Fruit fly (Drosophila melanogaster) whole organism, embryonic: Measurements from ENCODE around the gene Nlg4.

Source experiments
- CG1024 ChIP-seq: fragments of 200-800 bp; sonication (Bioruptor generic); IDR thresholded peaks from 2 replicates; pipeline ENCODE4 v1.3.6; 2022; ENCODE audit warnings: missing biosample characterization, missing genetic modification characterization
- CG10979 ChIP-seq: fragments of 200-800 bp; sonication (Bioruptor generic); optimal IDR thresholded peaks from 2 replicates; lab custom pipeline; 2018; ENCODE audit warnings: missing biosample characterization, mild to moderate bottlenecking, missing genetic modification characterization, moderate library complexity
- CG11456 ChIP-seq: fragments of 200-800 bp; sonication (Bioruptor generic); IDR thresholded peaks from 3 replicates; pipeline ENCODE4 v1.3.6; 2022; ENCODE audit warnings: missing biosample characterization, missing genetic modification characterization
- CG11723 ChIP-seq: fragments of 200-800 bp; sonication (Bioruptor generic); optimal IDR thresholded peaks from 2 replicates; lab custom pipeline; 2017; ENCODE audit warnings: missing biosample characterization, mild to moderate bottlenecking, missing genetic modification characterization
- CG13624 ChIP-seq: fragments of 200-800 bp; sonication (Bioruptor generic); optimal IDR thresholded peaks from 2 replicates; lab custom pipeline; 2016; ENCODE audit warnings: missing biosample characterization, missing genetic modification characterization
- CG13775 ChIP-seq: fragments of 200-800 bp; sonication (Bioruptor generic); optimal IDR thresholded peaks from 3 replicates; lab custom pipeline; 2017; ENCODE audit warnings: missing biosample characterization, mild to moderate bottlenecking, missing genetic modification characterization
- CG14050 ChIP-seq: fragments of 200-800 bp; sonication (Bioruptor generic); IDR thresholded peaks from 3 replicates; pipeline ENCODE4 v1.3.6; 2022; ENCODE audit warnings: missing biosample characterization, missing genetic modification characterization
- CG14860 ChIP-seq: fragments of 200-800 bp; sonication (Bioruptor generic); IDR thresholded peaks from 3 replicates; pipeline ENCODE4 v1.3.6; 2022; ENCODE audit warnings: missing biosample characterization, missing genetic modification characterization; ENCODE audit not compliant: partially characterized antibody
- CG15514 ChIP-seq: fragments of 200-800 bp; sonication (Bioruptor generic); optimal IDR thresholded peaks from 3 replicates; lab custom pipeline; 2017; ENCODE audit warnings: missing biosample characterization, missing genetic modification characterization, mild to moderate bottlenecking, moderate library complexity, missing genetic modification reagents
- CG1602 ChIP-seq: fragments of 200-800 bp; sonication (Bioruptor generic); optimal IDR thresholded peaks from 3 replicates; lab custom pipeline; 2016; ENCODE audit warnings: missing biosample characterization, missing genetic modification characterization
- CG16779 ChIP-seq: fragments of 200-800 bp; sonication (Bioruptor generic); IDR thresholded peaks from 2 replicates; pipeline ENCODE4 v1.3.6; 2022; ENCODE audit warnings: missing biosample characterization, missing genetic modification characterization
- CG16815 ChIP-seq: fragments of 200-800 bp; sonication (Bioruptor generic); optimal IDR thresholded peaks from 3 replicates; lab custom pipeline; 2017; ENCODE audit warnings: missing biosample characterization, mild to moderate bottlenecking, missing genetic modification characterization
- CG17328 ChIP-seq: fragments of 200-800 bp; sonication (Bioruptor generic); IDR thresholded peaks from 2 replicates; pipeline ENCODE4 v1.3.6; 2022; ENCODE audit warnings: missing biosample characterization, missing genetic modification characterization
- CG17912 ChIP-seq: fragments of 200-800 bp; sonication (Bioruptor generic); optimal IDR thresholded peaks from 2 replicates; lab custom pipeline; 2018; ENCODE audit warnings: missing biosample characterization, mild to moderate bottlenecking, missing genetic modification characterization
- CG2116 ChIP-seq: fragments of 200-800 bp; sonication (Bioruptor generic); optimal IDR thresholded peaks from 3 replicates; lab custom pipeline; 2018; ENCODE audit warnings: missing biosample characterization, mild to moderate bottlenecking, missing genetic modification characterization
- CG31224 ChIP-seq: fragments of 200-800 bp; sonication (Bioruptor generic); IDR thresholded peaks from 2 replicates; pipeline ENCODE4 v1.3.6; 2022; ENCODE audit warnings: missing biosample characterization, missing genetic modification characterization
- CG34376 ChIP-seq: fragments of 200-800 bp; sonication (Bioruptor generic); optimal IDR thresholded peaks from 2 replicates; lab custom pipeline; 2018; ENCODE audit warnings: missing biosample characterization, mild to moderate bottlenecking, missing genetic modification characterization
- CG6175 ChIP-seq: fragments of 200-800 bp; sonication (Bioruptor generic); IDR thresholded peaks from 3 replicates; pipeline ENCODE4 v1.3.6; 2022; ENCODE audit warnings: missing biosample characterization, missing genetic modification characterization
- CG6683 ChIP-seq: fragments of 200-800 bp; sonication (Bioruptor generic); optimal IDR thresholded peaks from 2 replicates; lab custom pipeline; 2017; ENCODE audit warnings: missing biosample characterization, mild to moderate bottlenecking, missing genetic modification characterization, missing genetic modification reagents
- CG7839 ChIP-seq: fragments of 200-800 bp; sonication (Bioruptor generic); optimal IDR thresholded peaks from 3 replicates; lab custom pipeline; 2018; ENCODE audit warnings: missing biosample characterization, mild to moderate bottlenecking, missing genetic modification characterization, moderate library complexity
- CG8290 ChIP-seq, 3 experiments: fragments of 200-800 bp; sonication (Bioruptor generic); optimal IDR thresholded peaks; 2 replicates each; lab custom pipeline; 2016 to 2019; ENCODE audit warnings: missing biosample characterization in 3 of 3, missing genetic modification characterization in 3 of 3, mild to moderate bottlenecking in 2 of 3, moderate library complexity in 1 of 3
- CG9727 ChIP-seq: fragments of 200-800 bp; sonication (Bioruptor generic); optimal IDR thresholded peaks from 3 replicates; lab custom pipeline; 2017; ENCODE audit warnings: missing biosample characterization, mild to moderate bottlenecking, missing genetic modification characterization
- Dek ChIP-seq: fragments of 200-800 bp; sonication (Bioruptor generic); optimal IDR thresholded peaks from 3 replicates; lab custom pipeline; 2019; ENCODE audit warnings: missing biosample characterization, mild to moderate bottlenecking, missing genetic modification characterization, moderate library complexity
- Fer1 ChIP-seq: fragments of 200-800 bp; sonication (Bioruptor generic); optimal IDR thresholded peaks from 2 replicates; lab custom pipeline; 2017; ENCODE audit warnings: missing biosample characterization, mild to moderate bottlenecking, missing genetic modification characterization
- HLH4C ChIP-seq: fragments of 200-800 bp; sonication (Bioruptor generic); IDR thresholded peaks from 3 replicates; pipeline ENCODE4 v1.3.6; 2022; ENCODE audit warnings: missing biosample characterization, missing genetic modification characterization; ENCODE audit not compliant: partially characterized antibody
- HLH54F ChIP-seq: fragments of 200-800 bp; sonication (Bioruptor generic); optimal IDR thresholded peaks from 3 replicates; lab custom pipeline; 2016; ENCODE audit warnings: missing biosample characterization, missing genetic modification characterization
- HmgD ChIP-seq: fragments of 200-800 bp; sonication (Bioruptor generic); optimal IDR thresholded peaks from 3 replicates; lab custom pipeline; 2016; ENCODE audit warnings: missing biosample characterization, missing genetic modification characterization
- Hr39 ChIP-seq: fragments of >200 bp; optimal IDR thresholded peaks from 2 replicates; lab custom pipeline; 2017
- MESR4 ChIP-seq: fragments of 200-800 bp; sonication (Bioruptor generic); optimal IDR thresholded peaks from 2 replicates; lab custom pipeline; 2018; ENCODE audit warnings: missing biosample characterization, mild to moderate bottlenecking, missing genetic modification characterization, moderate library complexity
- Nf-YB ChIP-seq: fragments of 200-800 bp; sonication (Bioruptor generic); optimal IDR thresholded peaks from 3 replicates; lab custom pipeline; 2019; ENCODE audit warnings: missing biosample characterization, mild to moderate bottlenecking, missing genetic modification characterization, moderate library complexity
- Taf1 ChIP-seq: fragments of 200-800 bp; sonication (Bioruptor generic); IDR thresholded peaks from 2 replicates; pipeline ENCODE4 v1.3.6; 2022; ENCODE audit warnings: missing biosample characterization, missing genetic modification characterization
- crp ChIP-seq, 2 experiments: fragments of 200-800 bp; sonication (Bioruptor generic); optimal IDR thresholded peaks; 2 replicates in 1 of 2; 3 replicates in 1 of 2; lab custom pipeline; 2017; ENCODE audit warnings: missing biosample characterization in 2 of 2, missing genetic modification characterization in 2 of 2, mild to moderate bottlenecking in 1 of 2, moderate library complexity in 1 of 2
- dimm ChIP-seq: fragments of 200-800 bp; sonication (Bioruptor generic); IDR thresholded peaks from 2 replicates; pipeline ENCODE4 v1.3.6; 2022; ENCODE audit warnings: missing biosample characterization, missing genetic modification characterization
- dmrt99B ChIP-seq: fragments of 200-800 bp; sonication (Bioruptor generic); optimal IDR thresholded peaks from 2 replicates; lab custom pipeline; 2018; ENCODE audit warnings: missing biosample characterization, mild to moderate bottlenecking, missing genetic modification characterization, moderate library complexity
- fd64A ChIP-seq: fragments of 200-800 bp; sonication (Bioruptor generic); optimal IDR thresholded peaks from 3 replicates; lab custom pipeline; 2018; ENCODE audit warnings: missing biosample characterization, mild to moderate bottlenecking, missing genetic modification characterization
- grau ChIP-seq: fragments of 200-800 bp; optimal IDR thresholded peaks from 3 replicates; lab custom pipeline; 2019; ENCODE audit warnings: missing biosample characterization, mild to moderate bottlenecking, missing genetic modification characterization, moderate library complexity
- gsb ChIP-seq: fragments of 200-800 bp; sonication (Bioruptor generic); IDR thresholded peaks from 2 replicates; pipeline ENCODE4 v1.3.6; 2022; ENCODE audit warnings: missing biosample characterization, missing genetic modification characterization
- ind ChIP-seq: fragments of 200-800 bp; sonication (Bioruptor generic); optimal IDR thresholded peaks from 3 replicates; lab custom pipeline; 2016; ENCODE audit warnings: missing biosample characterization, missing genetic modification characterization
- jumu ChIP-seq: fragments of 200-800 bp; sonication (Bioruptor generic); optimal IDR thresholded peaks from 3 replicates; lab custom pipeline; 2016; ENCODE audit warnings: missing biosample characterization, missing genetic modification characterization
- lbe ChIP-seq: fragments of 200-800 bp; sonication (Bioruptor generic); optimal IDR thresholded peaks from 2 replicates; lab custom pipeline; 2016; ENCODE audit warnings: missing biosample characterization, mild to moderate bottlenecking, missing genetic modification characterization
- lov ChIP-seq, 2 experiments: fragments of 200-800 bp in 1 of 2; fragments of >200 bp in 1 of 2; sonication (Bioruptor generic) in 1 of 2; IDR thresholded peaks in 1 of 2; optimal IDR thresholded peaks in 1 of 2; 2 replicates in 1 of 2; 3 replicates in 1 of 2; pipeline versions ENCODE4 v1.3.6 to Lab custom; 2017 to 2022; ENCODE audit warnings: missing biosample characterization in 1 of 2, missing genetic modification characterization in 1 of 2
- mld ChIP-seq: fragments of 200-800 bp; sonication (Bioruptor generic); IDR thresholded peaks from 3 replicates; pipeline ENCODE4 v1.3.6; 2022; ENCODE audit warnings: missing biosample characterization, missing genetic modification characterization; ENCODE audit not compliant: partially characterized antibody
- otp ChIP-seq: fragments of 200-800 bp; sonication (Bioruptor generic); IDR thresholded peaks from 3 replicates; pipeline ENCODE4, ENCODE4 v1.3.6; 2022; ENCODE audit warnings: missing biosample characterization, missing genetic modification characterization
- peb ChIP-seq: fragments of 200-800 bp; sonication (Bioruptor generic); IDR thresholded peaks from 2 replicates; pipeline ENCODE4 v1.3.6; 2022; ENCODE audit warnings: missing biosample characterization, missing genetic modification characterization
- sd ChIP-seq: fragments of 200-800 bp; sonication (Bioruptor generic); optimal IDR thresholded peaks from 3 replicates; lab custom pipeline; 2018; ENCODE audit warnings: missing biosample characterization, mild to moderate bottlenecking, missing genetic modification characterization, moderate library complexity
- tll ChIP-seq, 2 experiments: fragments of 200-800 bp in 1 of 2; fragments of >200 bp in 1 of 2; sonication (Bioruptor generic) in 1 of 2; optimal IDR thresholded peaks; 2 replicates each; lab custom pipeline; 2017 to 2019; ENCODE audit warnings: missing biosample characterization in 2 of 2, missing genetic modification characterization in 2 of 2, mild to moderate bottlenecking in 1 of 2, moderate library complexity in 1 of 2
- trh ChIP-seq: fragments of 200-800 bp; sonication (Bioruptor generic); optimal IDR thresholded peaks from 2 replicates; lab custom pipeline; 2016; ENCODE audit warnings: missing biosample characterization, missing genetic modification characterization
- yki ChIP-seq: fragments of >200 bp; optimal IDR thresholded peaks from 3 replicates; lab custom pipeline; 2018

Nlg4 gene

dm6 chr3R:20292030-20292879, 87.6 kb downstream of the Nlg4 start:
- peak; percentile 44 for TF ChIP-seq CG8290 (GFP tag; optimal IDR thresholded peaks at IDR 0.05; lab: Kevin White, UChicago)
- peak in 1 of 2 experiments; percentile 69 for TF ChIP-seq CG8290 (tag; optimal IDR thresholded peaks at IDR 0.05; lab: Kevin White, UChicago)
- TF ChIP-seq Taf1, result no peak
- TF ChIP-seq dmrt99B (tag; lab: Kevin White, UChicago), result no peak
- TF ChIP-seq CG2116 (GFP tag; lab: Kevin White, UChicago), result peak; percentile 40
- TF ChIP-seq sd (tag; lab: Kevin White, UChicago), result no peak
- peak; percentile 49 for TF ChIP-seq jumu (GFP tag; lab: Kevin White, UChicago)
- no peak for TF ChIP-seq otp (GFP tag; lab: Robert Waterston, UW)
- peak; percentile 7 for TF ChIP-seq ind (GFP tag; lab: Kevin White, UChicago)
- TF ChIP-seq yki (lab: Kevin White, UChicago), result no peak
- peak; percentile 66 for TF ChIP-seq CG1602 (GFP tag; lab: Kevin White, UChicago)
- TF ChIP-seq CG17912 (GFP tag; lab: Kevin White, UChicago), result no peak
- TF ChIP-seq trh (GFP tag; lab: Kevin White, UChicago), result peak; percentile 55
- TF ChIP-seq CG15514 (GFP tag; lab: Kevin White, UChicago), result no peak
- TF ChIP-seq HLH54F (GFP tag; lab: Kevin White, UChicago), result no peak
- TF ChIP-seq CG11723, result no peak
- TF ChIP-seq CG14050 (GFP tag; lab: Robert Waterston, UW), result no peak
- TF ChIP-seq Hr39 (lab: Kevin White, UChicago), result no peak
- TF ChIP-seq CG17328 (GFP tag; lab: Robert Waterston, UW), result no peak
- peak; percentile 82 for TF ChIP-seq CG10979 (tag; lab: Kevin White, UChicago)
- TF ChIP-seq CG16815 (GFP tag; lab: Kevin White, UChicago), result peak; percentile 75
- TF ChIP-seq peb (GFP tag; lab: Robert Waterston, UW), result no peak
- no peak for TF ChIP-seq lov (optimal IDR thresholded peaks at IDR 0.05; lab: Kevin White, UChicago)
- TF ChIP-seq lov (GFP tag; IDR thresholded peaks at IDR 0.05; lab: Robert Waterston, UW), result no peak
- TF ChIP-seq CG14860 (GFP tag; lab: Robert Waterston, UW), result no peak
- no peak for TF ChIP-seq Fer1 (GFP tag; lab: Kevin White, UChicago)
- no peak for TF ChIP-seq MESR4
- no peak for TF ChIP-seq dimm (GFP tag; lab: Robert Waterston, UW)
- TF ChIP-seq CG13624 (GFP tag; lab: Kevin White, UChicago), result no peak
- TF ChIP-seq Nf-YB (GFP tag; lab: Kevin White, UChicago), result peak; percentile 31
- peak; percentile 4 to 97 for TF ChIP-seq tll (GFP tag; optimal IDR thresholded peaks at IDR 0.05; lab: Kevin White, UChicago)
- no peak for TF ChIP-seq CG16779 (GFP tag; lab: Robert Waterston, UW)
- no peak for TF ChIP-seq gsb (GFP tag; lab: Robert Waterston, UW)
- TF ChIP-seq crp (GFP tag; optimal IDR thresholded peaks at IDR 0.05; lab: Kevin White, UChicago), result no peak
- no peak for TF ChIP-seq grau (tag; lab: Kevin White, UChicago)
- no peak for TF ChIP-seq mld (GFP tag; lab: Robert Waterston, UW)
- no peak for TF ChIP-seq CG11456 (GFP tag; lab: Robert Waterston, UW)
- no peak for TF ChIP-seq CG7839 (tag; lab: Kevin White, UChicago)
- peak; percentile 88 for TF ChIP-seq CG9727 (GFP tag; lab: Kevin White, UChicago)
- TF ChIP-seq lbe, result no peak
- TF ChIP-seq HmgD (GFP tag; lab: Kevin White, UChicago), result no peak
- TF ChIP-seq HLH4C (GFP tag; lab: Robert Waterston, UW), result no peak
- no peak for TF ChIP-seq Dek (tag; lab: Kevin White, UChicago)
- no peak for TF ChIP-seq CG34376 (GFP tag; lab: Kevin White, UChicago)
- TF ChIP-seq CG1024, result no peak
- TF ChIP-seq CG31224 (GFP tag; lab: Robert Waterston, UW), result 0 out of 2 replicates have a peak, but pooled peaks have one; percentile 6
- TF ChIP-seq CG13775 (GFP tag; lab: Kevin White, UChicago), result peak; percentile 68
- no peak for TF ChIP-seq CG6683
- 0 out of 3 replicates have a peak, but pooled peaks have one; percentile 36 for TF ChIP-seq CG6175 (GFP tag; lab: Robert Waterston, UW)
- no peak for TF ChIP-seq fd64A (GFP tag; lab: Kevin White, UChicago)
